Fruit fly (Drosophila melanogaster): ENCODE measurements around the gene Rpt2.

Rpt2 gene

dm6 chr3R:23922502-23923350 is 8.6 kb downstream of the Rpt2 start, which contains the start of the genes sba and CG31141 (continued):
- no peak for TF ChIP-seq Fer2 (tag; optimal IDR thresholded peaks at IDR 0.05)
- no peak for TF ChIP-seq pita (GFP tag; optimal IDR thresholded peaks at IDR 0.05)
- TF ChIP-seq gcm2 (GFP tag; optimal IDR thresholded peaks at IDR 0.05) = no peak
- no peak for TF ChIP-seq Dip2 (GFP tag; IDR thresholded peaks at IDR 0.05)
- no peak for TF ChIP-seq Rx (GFP tag; IDR thresholded peaks at IDR 0.05)
- no peak for TF ChIP-seq slbo (GFP tag; IDR thresholded peaks at IDR 0.05)
- TF ChIP-seq CG18476 (GFP tag; optimal IDR thresholded peaks at IDR 0.05) = no peak
- no peak for TF ChIP-seq Sox100B (GFP tag; optimal IDR thresholded peaks at IDR 0.05)
- no peak for TF ChIP-seq aop (GFP tag; IDR thresholded peaks at IDR 0.05)
- peak; percentile 0 for TF ChIP-seq CG2712 (tag; optimal IDR thresholded peaks at IDR 0.05)
- no peak for TF ChIP-seq CG3726 (GFP tag; IDR thresholded peaks at IDR 0.05)
- no peak for TF ChIP-seq pb (GFP tag; optimal IDR thresholded peaks at IDR 0.05)
- no peak for TF ChIP-seq Lpt (GFP tag; optimal IDR thresholded peaks at IDR 0.05)
- peak; percentile 84 for TF ChIP-seq ato (GFP tag; IDR thresholded peaks at IDR 0.05; ENCODE audit: partially characterized antibody)
- no peak for TF ChIP-seq CG14050 (GFP tag; IDR thresholded peaks at IDR 0.05)
- TF ChIP-seq CG7839 (tag; optimal IDR thresholded peaks at IDR 0.05) = peak; percentile 3
- peak; percentile 60 for TF ChIP-seq odd (GFP tag; optimal IDR thresholded peaks at IDR 0.05)
- no peak for TF ChIP-seq CG9817 (tag; optimal IDR thresholded peaks at IDR 0.05)
- TF ChIP-seq CG30431 (GFP tag; optimal IDR thresholded peaks at IDR 0.05) = no peak
- TF ChIP-seq CG4707 (GFP tag; optimal IDR thresholded peaks at IDR 0.05) = peak; percentile 29
- no peak for TF ChIP-seq Neu2 (GFP tag; optimal IDR thresholded peaks at IDR 0.05; ENCODE audit: borderline replicate concordance)
- TF ChIP-seq slp2 (GFP tag; optimal IDR thresholded peaks at IDR 0.05) = no peak
- TF ChIP-seq CG16779 (GFP tag; IDR thresholded peaks at IDR 0.05) = no peak
- peak; percentile 87 for TF ChIP-seq CG34224 (GFP tag; IDR thresholded peaks at IDR 0.05; ENCODE audit: partially characterized antibody)
- no peak for TF ChIP-seq crc (GFP tag; optimal IDR thresholded peaks at IDR 0.05)
- TF ChIP-seq Hand (GFP tag; optimal IDR thresholded peaks at IDR 0.05) = peak; percentile 6
- TF ChIP-seq esg (GFP tag; conservative IDR thresholded peaks at IDR 0.05) = no peak
- TF ChIP-seq CG17912 (GFP tag; optimal IDR thresholded peaks at IDR 0.05) = peak; percentile 46
- no peak for TF ChIP-seq CG9932 (GFP tag; IDR thresholded peaks at IDR 0.05)
- no peak for TF ChIP-seq lola (GFP tag; optimal IDR thresholded peaks at IDR 0.05)
- TF ChIP-seq maf-S (GFP tag; optimal IDR thresholded peaks at IDR 0.05) = no peak
- no peak for TF ChIP-seq Awh (GFP tag; IDR thresholded peaks at IDR 0.05)
- TF ChIP-seq CG8388 (GFP tag; optimal IDR thresholded peaks at IDR 0.05) = no peak
- TF ChIP-seq ham (GFP tag; IDR thresholded peaks at IDR 0.05) = no peak
- TF ChIP-seq CG6689 (GFP tag; IDR thresholded peaks at IDR 0.05) = no peak
- TF ChIP-seq ap (GFP tag; IDR thresholded peaks at IDR 0.05) = no peak
- TF ChIP-seq CG17186 (GFP tag; optimal IDR thresholded peaks at IDR 0.05) = peak; percentile 27
- peak; percentile 85 for TF ChIP-seq CG42726 (GFP tag; IDR thresholded peaks at IDR 0.05; ENCODE audit: partially characterized antibody)
- peak; percentile 44 for TF ChIP-seq wek (GFP tag; optimal IDR thresholded peaks at IDR 0.05)
- TF ChIP-seq pzg (GFP tag; optimal IDR thresholded peaks at IDR 0.05) = peak; percentile 98
- TF ChIP-seq abd-A (tag; optimal IDR thresholded peaks at IDR 0.05) = no peak
- no peak for TF ChIP-seq CG12769 (tag; optimal IDR thresholded peaks at IDR 0.05)
- TF ChIP-seq hb (GFP tag; IDR thresholded peaks at IDR 0.05; ENCODE audit: partially characterized antibody) = peak; percentile 88
- TF ChIP-seq gro (GFP tag; optimal IDR thresholded peaks at IDR 0.05) = peak; percentile 73
- no peak for TF ChIP-seq pan (optimal IDR thresholded peaks at IDR 0.05)
- TF ChIP-seq pan (GFP tag; optimal IDR thresholded peaks at IDR 0.05 in 1 of 2, IDR thresholded peaks at IDR 0.05 in 1 of 2) = no peak
- TF ChIP-seq CG3065 (GFP tag; optimal IDR thresholded peaks at IDR 0.05) = no peak
- TF ChIP-seq Asciz (GFP tag; optimal IDR thresholded peaks at IDR 0.05) = no peak
- TF ChIP-seq CG10147 (GFP tag; optimal IDR thresholded peaks at IDR 0.05) = peak; percentile 45

Measured in whole organism, embryonic.